Worm (Caenorhabditis elegans) whole organism, L1 larva: ENCODE results near the gene his-71.

Source experiments
- F16B12.6 ChIP-seq: fragments of 150-350 bp; optimal IDR thresholded peaks from 2 replicates; lab custom pipeline; 2014; ENCODE audit warnings: missing biosample characterization, missing genetic modification characterization
- aly-2 ChIP-seq: fragments of 150-350 bp; optimal IDR thresholded peaks from 2 replicates; lab custom pipeline; 2014; ENCODE audit warnings: missing biosample characterization, missing genetic modification characterization
- rnt-1 ChIP-seq: sonication (generic microtip); optimal IDR thresholded peaks from 2 replicates; lab custom pipeline; 2016; ENCODE audit warnings: mild to moderate bottlenecking, missing genetic modification characterization, moderate library complexity, missing compliant biosample characterization
- snpc-4 ChIP-seq: fragments of 150-350 bp; optimal IDR thresholded peaks from 2 replicates; lab custom pipeline; 2014; ENCODE audit warnings: missing biosample characterization, missing genetic modification characterization
- tlp-1 ChIP-seq: fragments of 150-350 bp; optimal IDR thresholded peaks from 2 replicates; lab custom pipeline; 2014; ENCODE audit warnings: missing biosample characterization, missing genetic modification characterization

DNA sequence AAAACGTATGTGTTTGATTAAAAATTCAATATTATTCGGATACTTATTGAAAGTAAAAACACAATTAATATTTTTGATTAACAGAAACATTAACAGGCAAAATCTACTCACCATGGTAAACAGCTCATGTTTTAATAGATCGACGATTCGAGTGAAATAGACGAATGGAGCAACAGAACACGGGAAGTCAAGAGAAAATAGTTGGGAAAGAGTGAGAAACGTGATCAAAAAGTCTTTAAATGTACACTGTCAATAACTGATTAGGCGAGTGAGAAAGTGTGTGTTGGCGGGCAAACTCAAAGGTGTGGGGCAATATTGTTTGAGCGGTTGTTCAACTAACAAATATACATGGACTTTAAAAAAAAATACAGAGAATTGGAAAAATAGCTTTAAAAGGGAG, 16.1 kb upstream of the his-71 start, which contains the start of gene sdpn-1:
- TF ChIP-seq tlp-1 (tag; lab: Kevin White, UChicago) (no peak), rnt-1 (tag; lab: Kevin White, UChicago) (no peak), aly-2 (tag; lab: Kevin White, UChicago) (no peak), snpc-4 (tag; lab: Kevin White, UChicago) (no peak), F16B12.6 (no peak)
